Worm (Caenorhabditis elegans) whole organism, early embryonic: ENCODE data around the gene pfs-2.

Experiments
- B0310.2 ChIP-seq: sonication (generic microtip); optimal IDR thresholded peaks from 2 replicates; lab custom pipeline; 2016; ENCODE audit warnings: mild to moderate bottlenecking, missing genetic modification characterization, missing compliant biosample characterization
- aly-1 ChIP-seq: sonication (generic microtip); optimal IDR thresholded peaks from 2 replicates; lab custom pipeline; 2016; ENCODE audit warnings: missing genetic modification characterization, missing compliant biosample characterization
- ama-1 ChIP-seq: fragments of 150-350 bp; optimal IDR thresholded peaks from 2 replicates; lab custom pipeline; 2014
- ceh-36 ChIP-seq: sonication (generic microtip); optimal IDR thresholded peaks from 2 replicates; lab custom pipeline; 2016; ENCODE audit warnings: missing genetic modification characterization, inconsistent platforms, missing compliant biosample characterization
- flt-1 ChIP-seq: fragments of 200-800 bp; sonication (Bioruptor generic); IDR thresholded peaks from 2 replicates; pipeline ENCODE4 v1.3.6; 2022; ENCODE audit warnings: missing genetic modification characterization, missing compliant biosample characterization
- hmbx-1 ChIP-seq: sonication (generic microtip); optimal IDR thresholded peaks from 2 replicates; lab custom pipeline; 2016; ENCODE audit warnings: mild to moderate bottlenecking, missing genetic modification characterization, missing compliant biosample characterization
- hmg-4 ChIP-seq: fragments of 200-800 bp; sonication (Bioruptor generic); optimal IDR thresholded peaks from 2 replicates; lab custom pipeline; 2018; ENCODE audit warnings: mild to moderate bottlenecking, missing genetic modification characterization, missing compliant biosample characterization
- hnd-1 ChIP-seq: sonication (generic microtip); optimal IDR thresholded peaks from 2 replicates; lab custom pipeline; 2016; ENCODE audit warnings: missing genetic modification characterization, missing compliant biosample characterization
- sea-1 ChIP-seq: fragments of 200-800 bp; sonication (Bioruptor generic); conservative IDR thresholded peaks from 2 replicates; pipeline ENCODE4 v1.3.6; 2022; ENCODE audit warnings: missing genetic modification characterization, missing compliant biosample characterization

DNA sequence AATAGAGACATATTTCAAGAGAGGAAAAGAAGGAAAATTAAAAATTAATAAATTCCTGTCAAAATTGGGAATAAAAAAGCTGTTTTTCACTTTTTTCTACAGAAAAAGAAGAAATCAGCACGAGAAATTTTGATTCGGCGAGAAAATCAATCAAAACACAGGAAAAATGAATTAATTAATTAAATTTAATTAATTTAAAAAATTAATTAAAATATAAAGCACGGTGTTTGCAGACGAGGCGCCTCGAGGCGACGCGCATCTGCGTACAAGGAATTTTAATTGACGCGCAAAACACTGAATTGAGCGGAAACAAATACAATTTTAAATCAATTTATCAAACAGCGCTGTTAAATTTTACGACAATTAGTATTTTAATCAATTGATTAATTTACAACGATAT, 36.9 kb upstream of the pfs-2 start:
- no peak for TF ChIP-seq hmbx-1 (tag; lab: Kevin White, UChicago)
- TF ChIP-seq flt-1 (GFP tag; lab: Robert Waterston, UW): no peak
- TF ChIP-seq B0310.2 (tag; lab: Kevin White, UChicago): no peak
- TF ChIP-seq ama-1: no peak
- no peak for TF ChIP-seq hnd-1 (tag; lab: Kevin White, UChicago)
- TF ChIP-seq sea-1 (GFP tag; lab: Robert Waterston, UW): no peak
- no peak for TF ChIP-seq ceh-36
- no peak for TF ChIP-seq hmg-4 (GFP tag; lab: Kevin White, UChicago)
- TF ChIP-seq aly-1: no peak
